Worm (Caenorhabditis elegans) whole organism, L3 larva: Measurements from ENCODE around the gene T25B6.6.

Source experiments
- jun-1 ChIP-seq: fragments of 150-350 bp; optimal IDR thresholded peaks from 2 replicates; lab custom pipeline; 2014; ENCODE audit warnings: missing biosample characterization, missing genetic modification reagents, missing genetic modification characterization
- mdl-1 ChIP-seq: fragments of 150-350 bp; optimal IDR thresholded peaks from 2 replicates; lab custom pipeline; 2014; ENCODE audit warnings: missing biosample characterization, missing genetic modification characterization
- pha-4 ChIP-seq: fragments of 150-350 bp; optimal IDR thresholded peaks from 2 replicates; lab custom pipeline; 2014; ENCODE audit warnings: missing biosample characterization, missing genetic modification reagents, missing genetic modification characterization

- no peak for TF ChIP-seq mdl-1 (tag; lab: Kevin White, UChicago)
- no peak for TF ChIP-seq pha-4 (tag; lab: Kevin White, UChicago)
- TF ChIP-seq jun-1 (tag; lab: Kevin White, UChicago): no peak
Measured at ce11 chrX:9010418-9010817, 12.3 kb downstream of the T25B6.6 start, which contains the start of gene C24A3.9.
